Worm (Caenorhabditis elegans) whole organism, L4 larva: ENCODE data around the gene gphr-2.

ENCODE experiments used
- F10B5.3 ChIP-seq: sonication (generic microtip); optimal IDR thresholded peaks from 2 replicates; lab custom pipeline; 2016; ENCODE audit warnings: mild to moderate bottlenecking, missing genetic modification characterization, missing compliant biosample characterization
- F49E8.2 ChIP-seq: sonication (generic microtip); optimal IDR thresholded peaks from 2 replicates; lab custom pipeline; 2016; ENCODE audit warnings: missing compliant biosample characterization, mild to moderate bottlenecking, missing genetic modification characterization, borderline replicate concordance
- R02D3.7 ChIP-seq: fragments of 150-350 bp; sonication (generic microtip); optimal IDR thresholded peaks from 3 replicates; lab custom pipeline; 2014; ENCODE audit warnings: missing biosample characterization, missing genetic modification characterization
- T20F7.1 ChIP-seq: fragments of 200-800 bp; sonication (Bioruptor generic); optimal IDR thresholded peaks from 2 replicates; lab custom pipeline; 2018; ENCODE audit warnings: mild to moderate bottlenecking, missing genetic modification characterization, missing compliant biosample characterization
- Y105C5A.15 ChIP-seq: fragments of 200-800 bp; sonication (Bioruptor generic); IDR thresholded peaks from 2 replicates; pipeline ENCODE4 v1.3.6; 2022; ENCODE audit warnings: missing genetic modification characterization, missing compliant biosample characterization
- Y48G9A.11 ChIP-seq: fragments of 200-800 bp; sonication (Bioruptor generic); IDR thresholded peaks from 2 replicates; pipeline ENCODE4 v1.3.6; 2022; ENCODE audit warnings: missing genetic modification reagents, missing genetic modification characterization, missing compliant biosample characterization
- ZK337.2 ChIP-seq: fragments of 200-800 bp; sonication (Bioruptor generic); IDR thresholded peaks from 2 replicates; pipeline ENCODE4 v1.3.6; 2022; ENCODE audit warnings: missing genetic modification reagents, missing genetic modification characterization, missing compliant biosample characterization
- ZK546.5 ChIP-seq, 2 experiments: sonication (generic microtip); optimal IDR thresholded peaks; 2 replicates each; lab custom pipeline; 2017; ENCODE audit warnings: missing biosample characterization in 2 of 2, missing genetic modification characterization in 2 of 2
- ceh-62 ChIP-seq: sonication (generic microtip); optimal IDR thresholded peaks from 2 replicates; lab custom pipeline; 2017; ENCODE audit warnings: missing biosample characterization, missing genetic modification characterization
- ceh-82 ChIP-seq: sonication (generic microtip); optimal IDR thresholded peaks from 2 replicates; lab custom pipeline; 2017; ENCODE audit warnings: missing biosample characterization, missing genetic modification characterization
- ctbp-1 ChIP-seq: fragments of 200-800 bp; sonication (Bioruptor generic); IDR thresholded peaks from 2 replicates; pipeline ENCODE4 v1.3.6; 2022; ENCODE audit warnings: missing genetic modification reagents, missing genetic modification characterization, missing compliant biosample characterization
- daf-16 ChIP-seq, 3 experiments: sonication (generic microtip); optimal IDR thresholded peaks; 2 replicates each; lab custom pipeline; 2016 to 2017; ENCODE audit warnings: missing genetic modification characterization in 3 of 3, missing genetic modification reagents in 3 of 3, mild to moderate bottlenecking in 2 of 3, missing compliant biosample characterization in 2 of 3, missing biosample characterization in 1 of 3, moderate library complexity in 1 of 3
- egl-27 ChIP-seq: sonication (generic microtip); optimal IDR thresholded peaks from 3 replicates; lab custom pipeline; 2017; ENCODE audit warnings: missing biosample characterization, missing genetic modification reagents, missing genetic modification characterization
- hif-1 ChIP-seq, 2 experiments: sonication (generic microtip); optimal IDR thresholded peaks; 2 replicates each; lab custom pipeline; 2016 to 2017; ENCODE audit warnings: missing compliant biosample characterization in 2 of 2, missing genetic modification characterization in 2 of 2, missing genetic modification reagents in 2 of 2, missing genotype in 2 of 2, mild to moderate bottlenecking in 1 of 2
- hlh-30 ChIP-seq: sonication (generic microtip); optimal IDR thresholded peaks from 2 replicates; lab custom pipeline; 2017; ENCODE audit warnings: antibody characterized with exemption, mild to moderate bottlenecking, missing genetic modification characterization, missing compliant biosample characterization; ENCODE audit not compliant: insufficient read depth
- lim-7 ChIP-seq: fragments of 200-800 bp; sonication (Bioruptor generic); IDR thresholded peaks from 2 replicates; pipeline ENCODE4 v1.3.6; 2022; ENCODE audit warnings: missing genetic modification characterization, missing compliant biosample characterization
- lin-15B ChIP-seq: fragments of 150-350 bp; sonication (generic microtip); optimal IDR thresholded peaks from 3 replicates; lab custom pipeline; 2014; ENCODE audit warnings: missing biosample characterization, missing genetic modification characterization
- lir-3 ChIP-seq: sonication (generic microtip); optimal IDR thresholded peaks from 2 replicates; lab custom pipeline; 2016; ENCODE audit warnings: mild to moderate bottlenecking, missing genetic modification characterization, missing compliant biosample characterization
- madf-5 ChIP-seq, 2 experiments: fragments of 200-800 bp; sonication (Bioruptor generic); IDR thresholded peaks; 2 replicates each; pipeline ENCODE4 v1.3.6; 2022; ENCODE audit warnings: missing compliant biosample characterization in 2 of 2, missing genetic modification characterization in 2 of 2
- madf-9 ChIP-seq: fragments of 200-800 bp; sonication (Bioruptor generic); conservative IDR thresholded peaks from 2 replicates; pipeline ENCODE4 v1.3.6; 2022; ENCODE audit warnings: missing genetic modification reagents, missing genetic modification characterization, missing compliant biosample characterization
- mdl-1 ChIP-seq, 2 experiments: fragments of 150-350 bp in 1 of 2; sonication (generic microtip) in 1 of 2; optimal IDR thresholded peaks; 2 replicates each; lab custom pipeline; 2014 to 2017; ENCODE audit warnings: missing biosample characterization in 2 of 2, missing genetic modification characterization in 2 of 2
- nhr-11 ChIP-seq: fragments of 150-350 bp; optimal IDR thresholded peaks from 2 replicates; lab custom pipeline; 2014; ENCODE audit warnings: missing biosample characterization, missing genetic modification characterization
- nhr-111 ChIP-seq: fragments of 200-800 bp; sonication (Bioruptor generic); optimal IDR thresholded peaks from 2 replicates; lab custom pipeline; 2018; ENCODE audit warnings: mild to moderate bottlenecking, missing genetic modification characterization, missing compliant biosample characterization
- nhr-48 ChIP-seq: sonication (generic microtip); optimal IDR thresholded peaks from 2 replicates; lab custom pipeline; 2016; ENCODE audit warnings: mild to moderate bottlenecking, missing genetic modification characterization, missing compliant biosample characterization
- nhr-77 ChIP-seq: fragments of 150-350 bp; optimal IDR thresholded peaks from 2 replicates; lab custom pipeline; 2014; ENCODE audit warnings: missing biosample characterization, missing genetic modification characterization
- pha-4 ChIP-seq, 2 experiments: fragments of 150-350 bp in 1 of 2; fragments of 200-800 bp in 1 of 2; sonication (Bioruptor generic) in 1 of 2; IDR thresholded peaks in 1 of 2; optimal IDR thresholded peaks in 1 of 2; 2 replicates each; pipeline versions ENCODE4 v1.3.6 to Lab custom; 2014 to 2022; ENCODE audit warnings: missing genetic modification characterization in 2 of 2, missing genetic modification reagents in 2 of 2, missing biosample characterization in 1 of 2, missing compliant biosample characterization in 1 of 2
- php-3 ChIP-seq: fragments of 200-800 bp; sonication (Bioruptor generic); IDR thresholded peaks from 2 replicates; pipeline ENCODE4 v1.3.6; 2022; ENCODE audit warnings: missing genetic modification reagents, missing genetic modification characterization, missing compliant biosample characterization
- pqm-1 ChIP-seq: sonication (generic microtip); optimal IDR thresholded peaks from 2 replicates; lab custom pipeline; 2017; ENCODE audit warnings: missing biosample characterization, missing genetic modification characterization
- sdz-12 ChIP-seq: fragments of 200-800 bp; sonication (Bioruptor generic); optimal IDR thresholded peaks from 2 replicates; lab custom pipeline; 2018; ENCODE audit warnings: mild to moderate bottlenecking, missing genetic modification characterization, missing compliant biosample characterization
- set-16 ChIP-seq: fragments of 200-800 bp; sonication (Bioruptor generic); IDR thresholded peaks from 2 replicates; pipeline ENCODE4 v1.3.6; 2022; ENCODE audit warnings: missing genetic modification reagents, missing genetic modification characterization, missing compliant biosample characterization
- snpc-4 ChIP-seq: fragments of 150-350 bp; optimal IDR thresholded peaks from 2 replicates; lab custom pipeline; 2014; ENCODE audit warnings: missing biosample characterization, missing genetic modification characterization
- tra-1 ChIP-seq: fragments of 200-800 bp; sonication (Bioruptor generic); IDR thresholded peaks from 2 replicates; pipeline ENCODE4 v1.3.6; 2022; ENCODE audit warnings: missing genetic modification reagents, missing genetic modification characterization, missing compliant biosample characterization
- unc-39 ChIP-seq: sonication (generic microtip); optimal IDR thresholded peaks from 2 replicates; lab custom pipeline; 2017; ENCODE audit warnings: missing biosample characterization, missing genetic modification characterization
- unc-62 ChIP-seq, 3 experiments: fragments of 150-350 bp in 1 of 3; sonication (generic microtip); optimal IDR thresholded peaks in 2 of 3; peaks in 1 of 3; 1 replicate in 1 of 3; 2 replicates in 2 of 3; lab custom pipeline; 2014 to 2017; ENCODE audit warnings: missing biosample characterization in 3 of 3, missing genetic modification characterization in 3 of 3, missing genetic modification reagents in 3 of 3, missing genotype in 1 of 3
- vab-7 ChIP-seq: fragments of 200-800 bp; sonication (Bioruptor generic); IDR thresholded peaks from 2 replicates; pipeline ENCODE4 v1.3.6; 2022; ENCODE audit warnings: missing genetic modification reagents, missing genetic modification characterization, missing compliant biosample characterization
- zfp-2 ChIP-seq: sonication (generic microtip); optimal IDR thresholded peaks from 2 replicates; lab custom pipeline; 2016; ENCODE audit warnings: mild to moderate bottlenecking, missing genetic modification characterization, missing compliant biosample characterization
- zfp-3 ChIP-seq: fragments of 200-800 bp; sonication (Bioruptor generic); conservative IDR thresholded peaks from 2 replicates; pipeline ENCODE4 v1.3.6; 2022; ENCODE audit warnings: missing genetic modification reagents, missing genetic modification characterization, missing compliant biosample characterization

gphr-2 gene

DNA sequence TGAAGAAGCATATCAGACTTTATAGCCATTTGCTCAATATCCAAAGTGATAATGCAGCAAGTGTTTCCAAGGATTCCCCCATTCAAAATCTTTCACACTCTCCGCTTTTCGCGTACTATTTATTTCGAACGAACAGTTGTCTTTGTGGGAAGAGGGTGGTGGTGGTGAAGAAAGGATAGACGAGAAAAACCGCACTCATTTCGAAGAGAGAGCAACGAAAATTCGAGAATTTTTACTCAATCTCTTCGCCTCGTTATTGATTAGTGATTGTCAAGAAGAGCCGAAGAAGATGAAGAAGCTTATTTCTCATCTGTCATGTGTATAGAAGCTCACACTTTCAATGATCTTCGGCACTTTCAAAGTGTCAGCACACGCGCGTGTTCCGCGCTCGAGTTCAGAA is 19.7 kb downstream of the gphr-2 start (continued):
- TF ChIP-seq F49E8.2 (tag; lab: Kevin White, UChicago) (no peak), nhr-11 (tag; lab: Kevin White, UChicago) (peak; percentile 91), php-3 (GFP tag; lab: Robert Waterston, UW) (no peak), vab-7 (GFP tag; lab: Robert Waterston, UW) (no peak), zfp-3 (GFP tag; lab: Robert Waterston, UW) (no peak), zfp-2 (tag; lab: Kevin White, UChicago) (no peak), tra-1 (no peak), madf-5 (GFP tag; IDR thresholded peaks at IDR 0.05; lab: Robert Waterston, UW) (no peak), hif-1 (tag; optimal IDR thresholded peaks at IDR 0.05; lab: Kevin White, UChicago) (no peak), unc-62 (GFP tag; optimal IDR thresholded peaks at IDR 0.05 in 1 of 2; lab: Kevin White, UChicago) (no peak), unc-62 (tag; optimal IDR thresholded peaks at IDR 0.05; lab: Kevin White, UChicago) (no peak), egl-27 (tag; lab: Kevin White, UChicago) (no peak), mdl-1 (tag; optimal IDR thresholded peaks at IDR 0.05; lab: Kevin White, UChicago) (no peak), set-16 (no peak), F10B5.3 (tag; lab: Kevin White, UChicago) (no peak), nhr-77 (tag; lab: Kevin White, UChicago) (no peak), pqm-1 (tag; lab: Kevin White, UChicago) (no peak), nhr-48 (tag; lab: Kevin White, UChicago) (no peak), madf-9 (GFP tag; lab: Robert Waterston, UW) (no peak), sdz-12 (GFP tag; lab: Kevin White, UChicago) (no peak), lir-3 (tag; lab: Kevin White, UChicago) (no peak), ZK337.2 (0 out of 2 replicates have a peak, but pooled peaks have one; percentile 2), Y105C5A.15 (GFP tag; lab: Robert Waterston, UW) (no peak), lim-7 (GFP tag; lab: Robert Waterston, UW) (no peak), ceh-62 (no peak)

DNA sequence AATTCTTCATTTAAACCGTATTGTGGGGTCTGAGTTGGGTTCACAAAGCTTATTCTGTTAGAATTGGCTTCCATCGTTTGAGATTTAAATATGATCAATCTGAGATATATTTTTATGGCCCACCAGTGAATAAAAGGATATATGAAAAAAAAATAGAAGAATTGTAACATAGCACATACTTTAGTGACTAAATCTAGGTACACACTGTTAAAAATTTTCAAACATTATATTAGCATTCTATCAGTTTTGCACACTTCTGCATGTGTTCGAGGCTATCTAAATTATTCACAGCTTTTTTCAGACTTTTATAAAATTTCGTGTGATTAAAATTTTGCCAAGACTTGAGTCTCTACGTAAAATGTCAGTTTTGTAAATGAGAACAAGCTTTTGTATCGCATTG is 26.0 kb downstream of the gphr-2 start, which contains the start of gene E02H4.2:
TSS of gene E02H4.2 (minus strand) at position 101 of the 400 bp plus-strand sequence.
- TF ChIP-seq T20F7.1 (GFP tag; lab: Kevin White, UChicago): no peak
- no peak for TF ChIP-seq nhr-77 (tag; lab: Kevin White, UChicago)
- no peak for TF ChIP-seq pha-4 (GFP tag; IDR thresholded peaks at IDR 0.05; lab: Robert Waterston, UW)
- TF ChIP-seq pha-4 (tag; optimal IDR thresholded peaks at IDR 0.05; lab: Kevin White, UChicago): no peak
- no peak for TF ChIP-seq ZK546.5 (tag; optimal IDR thresholded peaks at IDR 0.05; lab: Kevin White, UChicago)
- TF ChIP-seq nhr-48 (tag; lab: Kevin White, UChicago): no peak
- no peak for TF ChIP-seq daf-16 (GFP tag; optimal IDR thresholded peaks at IDR 0.05; lab: Kevin White, UChicago)
- no peak for TF ChIP-seq daf-16 (tag; optimal IDR thresholded peaks at IDR 0.05; lab: Kevin White, UChicago)
- no peak for TF ChIP-seq egl-27 (tag; lab: Kevin White, UChicago)

DNA sequence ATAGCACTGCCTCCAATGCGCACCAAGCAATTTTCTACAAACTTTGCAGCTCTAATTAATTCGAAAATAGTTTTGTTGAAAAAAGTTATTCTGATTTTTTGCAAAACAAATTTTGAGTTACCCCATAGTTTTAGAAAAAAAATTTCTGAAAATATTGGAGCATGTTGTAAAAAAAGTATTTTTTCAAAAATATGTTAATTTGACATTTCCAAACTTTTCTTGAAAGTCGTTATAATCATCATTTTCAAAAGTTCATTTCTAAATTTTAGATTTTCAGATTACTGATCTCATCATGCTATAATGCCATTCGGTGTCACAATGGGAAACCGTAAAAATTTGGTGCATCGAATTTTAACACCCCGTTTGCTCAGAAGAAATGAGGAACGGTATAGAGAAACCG is 39.8 kb downstream of the gphr-2 start, which contains the start of gene del-1:
TSS of gene del-1 (plus strand) at position 301 of the 400 bp plus-strand sequence.
- TF ChIP-seq lir-3 (tag; lab: Kevin White, UChicago) (no peak), Y105C5A.15 (GFP tag; lab: Robert Waterston, UW) (no peak), ctbp-1 (GFP tag; lab: Robert Waterston, UW) (no peak), Y48G9A.11 (no peak), nhr-111 (GFP tag; lab: Kevin White, UChicago) (no peak), unc-39 (tag; lab: Kevin White, UChicago) (no peak), lin-15B (tag; lab: Kevin White, UChicago) (no peak), ceh-82 (no peak), ceh-62 (no peak), hlh-30 (no peak), R02D3.7 (no peak), snpc-4 (no peak)
